Worm (Caenorhabditis elegans) whole organism, young adult: ENCODE results near the gene T26C11.4.

Source experiments
- C17E4.6 ChIP-seq: fragments of 200-800 bp; sonication (Bioruptor generic); IDR thresholded peaks from 2 replicates; pipeline ENCODE4 v1.3.6; 2022; ENCODE audit warnings: missing genetic modification reagents, missing genetic modification characterization, missing compliant biosample characterization
- F22D6.2 ChIP-seq: sonication (generic microtip); optimal IDR thresholded peaks from 2 replicates; lab custom pipeline; 2016; ENCODE audit warnings: mild to moderate bottlenecking, missing genetic modification characterization, missing compliant biosample characterization
- F23B12.7 ChIP-seq: sonication (generic microtip); optimal IDR thresholded peaks from 2 replicates; lab custom pipeline; 2017; ENCODE audit warnings: missing genetic modification characterization, mild to moderate bottlenecking, missing compliant biosample characterization, antibody characterized with exemption, moderate library complexity; ENCODE audit not compliant: insufficient read depth
- F37B4.10 ChIP-seq: fragments of 200-800 bp; sonication (Bioruptor generic); IDR thresholded peaks from 2 replicates; pipeline ENCODE4 v1.3.6; 2022; ENCODE audit warnings: missing genetic modification characterization, missing compliant biosample characterization
- F52B5.7 ChIP-seq: sonication (generic microtip); optimal IDR thresholded peaks from 2 replicates; lab custom pipeline; 2016; ENCODE audit warnings: mild to moderate bottlenecking, missing genetic modification characterization, missing compliant biosample characterization
- F55B11.4 ChIP-seq: sonication (generic microtip); optimal IDR thresholded peaks from 2 replicates; lab custom pipeline; 2016; ENCODE audit warnings: missing compliant biosample characterization, missing genetic modification characterization, borderline replicate concordance; ENCODE audit not compliant: insufficient read depth
- F57A8.1 ChIP-seq: fragments of 200-800 bp; sonication (Bioruptor generic); optimal IDR thresholded peaks from 2 replicates; lab custom pipeline; 2018; ENCODE audit warnings: mild to moderate bottlenecking, missing genetic modification characterization, moderate library complexity, missing compliant biosample characterization
- K12H6.12 ChIP-seq: fragments of 200-800 bp; sonication (Bioruptor generic); optimal IDR thresholded peaks from 2 replicates; lab custom pipeline; 2018; ENCODE audit warnings: mild to moderate bottlenecking, missing genetic modification characterization, missing compliant biosample characterization
- T26A5.8 ChIP-seq: sonication (generic microtip); optimal IDR thresholded peaks from 2 replicates; lab custom pipeline; 2016; ENCODE audit warnings: missing genetic modification characterization, missing compliant biosample characterization
- Y79H2A.3 ChIP-seq: fragments of 200-800 bp; sonication (Bioruptor generic); conservative IDR thresholded peaks from 2 replicates; pipeline ENCODE4 v1.3.6; 2022; ENCODE audit warnings: missing genetic modification reagents, missing genetic modification characterization, missing compliant biosample characterization
- Y95B8A.8 ChIP-seq: fragments of 200-800 bp; sonication (Bioruptor generic); IDR thresholded peaks from 2 replicates; pipeline ENCODE4 v1.3.6; 2022; ENCODE audit warnings: missing genetic modification reagents, missing genetic modification characterization, missing compliant biosample characterization
- ZK185.1 ChIP-seq: sonication (generic microtip); optimal IDR thresholded peaks from 2 replicates; lab custom pipeline; 2016; ENCODE audit warnings: mild to moderate bottlenecking, missing genetic modification characterization, missing compliant biosample characterization; ENCODE audit not compliant: poor library complexity, severe bottlenecking
- akir-1 ChIP-seq: fragments of 200-800 bp; sonication (Bioruptor generic); optimal IDR thresholded peaks from 2 replicates; lab custom pipeline; 2018; ENCODE audit warnings: mild to moderate bottlenecking, missing genetic modification characterization, moderate library complexity, missing compliant biosample characterization
- athp-1 ChIP-seq: sonication (generic microtip); optimal IDR thresholded peaks from 2 replicates; lab custom pipeline; 2017; ENCODE audit warnings: mild to moderate bottlenecking, missing genetic modification characterization, missing compliant biosample characterization
- ccch-3 ChIP-seq: fragments of 200-800 bp; sonication (Bioruptor generic); optimal IDR thresholded peaks from 2 replicates; lab custom pipeline; 2018; ENCODE audit warnings: mild to moderate bottlenecking, missing genetic modification characterization, missing compliant biosample characterization
- ceh-100 ChIP-seq: fragments of 200-800 bp; sonication (Bioruptor generic); IDR thresholded peaks from 2 replicates; pipeline ENCODE4 v1.3.6; 2022; ENCODE audit warnings: missing genetic modification reagents, missing genetic modification characterization, missing compliant biosample characterization
- dox-1 ChIP-seq: fragments of 200-800 bp; sonication (Bioruptor generic); IDR thresholded peaks from 2 replicates; pipeline ENCODE4 v1.3.6; 2022; ENCODE audit warnings: missing genetic modification reagents, missing genetic modification characterization, missing compliant biosample characterization
- dpl-1 ChIP-seq: fragments of 150-350 bp; optimal IDR thresholded peaks from 2 replicates; lab custom pipeline; 2014; ENCODE audit warnings: missing biosample characterization, missing genetic modification reagents, missing genetic modification characterization
- egl-44 ChIP-seq: fragments of 200-800 bp; sonication (Bioruptor generic); IDR thresholded peaks from 2 replicates; pipeline ENCODE4 v1.3.6; 2022; ENCODE audit warnings: missing genetic modification reagents, missing genetic modification characterization, missing compliant biosample characterization
- egrh-3 ChIP-seq: fragments of 200-800 bp; sonication (Bioruptor generic); IDR thresholded peaks from 2 replicates; pipeline ENCODE4 v1.3.6; 2022; ENCODE audit warnings: missing genetic modification reagents, missing genetic modification characterization, missing compliant biosample characterization
- ekl-4 ChIP-seq: fragments of 200-800 bp; sonication (Bioruptor generic); IDR thresholded peaks from 2 replicates; pipeline ENCODE4 v1.3.6; 2022; ENCODE audit warnings: missing genetic modification reagents, missing genetic modification characterization, missing compliant biosample characterization
- ets-4 ChIP-seq: fragments of 200-800 bp; sonication (Bioruptor generic); optimal IDR thresholded peaks from 2 replicates; lab custom pipeline; 2018; ENCODE audit warnings: mild to moderate bottlenecking, missing genetic modification characterization, missing compliant biosample characterization
- fkh-3 ChIP-seq: sonication (generic microtip); optimal IDR thresholded peaks from 2 replicates; lab custom pipeline; 2016; ENCODE audit warnings: mild to moderate bottlenecking, missing genetic modification characterization, missing compliant biosample characterization
- gei-17 ChIP-seq: fragments of 200-800 bp; sonication (Bioruptor generic); optimal IDR thresholded peaks from 2 replicates; lab custom pipeline; 2018; ENCODE audit warnings: mild to moderate bottlenecking, missing genetic modification characterization, missing compliant biosample characterization
- him-1 ChIP-seq: sonication (generic microtip); optimal IDR thresholded peaks from 2 replicates; lab custom pipeline; 2016; ENCODE audit warnings: missing genotype, missing genetic modification reagents, missing genetic modification characterization, missing compliant biosample characterization
- hmg-1.2 ChIP-seq: fragments of 200-800 bp; sonication (Bioruptor generic); IDR thresholded peaks from 2 replicates; pipeline ENCODE4 v1.3.6; 2022; ENCODE audit warnings: missing genetic modification reagents, missing genetic modification characterization, missing compliant biosample characterization
- hmg-20 ChIP-seq: fragments of 200-800 bp; sonication (Bioruptor generic); IDR thresholded peaks from 2 replicates; pipeline ENCODE4 v1.3.6; 2022; ENCODE audit warnings: missing genetic modification reagents, missing genetic modification characterization, missing compliant biosample characterization
- hrde-1 ChIP-seq: sonication (generic microtip); optimal IDR thresholded peaks from 2 replicates; lab custom pipeline; 2016; ENCODE audit warnings: missing genetic modification characterization, mild to moderate bottlenecking, missing compliant biosample characterization, moderate library complexity, missing genotype, missing genetic modification reagents, borderline replicate concordance
- lin-26 ChIP-seq: fragments of 200-800 bp; sonication (Bioruptor generic); IDR thresholded peaks from 2 replicates; pipeline ENCODE4 v1.3.6; 2022; ENCODE audit warnings: missing genetic modification reagents, missing genetic modification characterization, missing compliant biosample characterization
- lin-35 ChIP-seq, 3 experiments: fragments of 150-350 bp in 2 of 3; sonication (generic microtip) in 1 of 3; optimal IDR thresholded peaks; 2 replicates each; lab custom pipeline; 2014 to 2018; ENCODE audit warnings: missing biosample characterization in 3 of 3, missing genetic modification characterization in 3 of 3, missing genetic modification reagents in 3 of 3
- madf-10 ChIP-seq: sonication (generic microtip); optimal IDR thresholded peaks from 2 replicates; lab custom pipeline; 2016; ENCODE audit warnings: mild to moderate bottlenecking, missing genetic modification characterization, missing compliant biosample characterization
- madf-3 ChIP-seq: fragments of 200-800 bp; sonication (Bioruptor generic); IDR thresholded peaks from 2 replicates; pipeline ENCODE4 v1.3.6; 2022; ENCODE audit warnings: missing genetic modification reagents, missing genetic modification characterization, missing compliant biosample characterization
- madf-8 ChIP-seq: fragments of 200-800 bp; sonication (Bioruptor generic); conservative IDR thresholded peaks from 2 replicates; pipeline ENCODE4 v1.3.6; 2022; ENCODE audit warnings: missing genetic modification reagents, missing genetic modification characterization, missing compliant biosample characterization
- mcd-1 ChIP-seq: fragments of 200-800 bp; sonication (Bioruptor generic); IDR thresholded peaks from 2 replicates; pipeline ENCODE4 v1.3.6; 2022; ENCODE audit warnings: missing genetic modification reagents, missing genetic modification characterization, missing compliant biosample characterization
- mel-28 ChIP-seq: sonication (generic microtip); optimal IDR thresholded peaks from 2 replicates; lab custom pipeline; 2016; ENCODE audit warnings: borderline replicate concordance, mild to moderate bottlenecking, missing genetic modification characterization, missing compliant biosample characterization
- nfya-1 ChIP-seq: sonication (generic microtip); optimal IDR thresholded peaks from 2 replicates; lab custom pipeline; 2017; ENCODE audit warnings: antibody characterized with exemption, missing compliant biosample characterization, missing genetic modification characterization, borderline replicate concordance; ENCODE audit not compliant: insufficient read depth
- nfya-2 ChIP-seq: fragments of 200-800 bp; sonication (Bioruptor generic); IDR thresholded peaks from 2 replicates; pipeline ENCODE4 v1.3.6; 2022; ENCODE audit warnings: missing genetic modification reagents, missing genetic modification characterization, missing compliant biosample characterization
- nfyb-1 ChIP-seq: fragments of 200-800 bp; sonication (Bioruptor generic); IDR thresholded peaks from 2 replicates; pipeline ENCODE4 v1.3.6; 2022; ENCODE audit warnings: missing genetic modification reagents, missing genetic modification characterization, missing compliant biosample characterization
- nhr-120 ChIP-seq: fragments of 200-800 bp; sonication (Bioruptor generic); IDR thresholded peaks from 2 replicates; pipeline ENCODE4 v1.3.6; 2022; ENCODE audit warnings: missing genetic modification characterization, missing compliant biosample characterization
- nhr-179 ChIP-seq: sonication (generic microtip); optimal IDR thresholded peaks from 2 replicates; lab custom pipeline; 2016; ENCODE audit warnings: mild to moderate bottlenecking, missing genetic modification characterization, missing compliant biosample characterization
- nhr-80 ChIP-seq: sonication (generic microtip); optimal IDR thresholded peaks from 2 replicates; lab custom pipeline; 2016; ENCODE audit warnings: missing genetic modification characterization, missing compliant biosample characterization
- rpc-1 ChIP-seq, 2 experiments: fragments of 150-350 bp in 1 of 2; sonication (generic microtip) in 1 of 2; optimal IDR thresholded peaks; 2 replicates each; lab custom pipeline; 2014 to 2018; ENCODE audit warnings: missing biosample characterization in 1 of 2, missing genetic modification characterization in 1 of 2, missing genetic modification reagents in 1 of 2, missing genotype in 1 of 2
- sdz-38 ChIP-seq: sonication (generic microtip); optimal IDR thresholded peaks from 2 replicates; lab custom pipeline; 2016; ENCODE audit warnings: missing genotype, missing genetic modification characterization, missing compliant biosample characterization
- snpc-1.1 ChIP-seq: sonication (generic microtip); optimal IDR thresholded peaks from 2 replicates; lab custom pipeline; 2017; ENCODE audit warnings: missing genetic modification characterization, mild to moderate bottlenecking, missing compliant biosample characterization, antibody characterized with exemption, moderate library complexity, missing genotype, missing genetic modification reagents; ENCODE audit not compliant: insufficient read depth
- tbx-9 ChIP-seq: sonication (generic microtip); optimal IDR thresholded peaks from 2 replicates; lab custom pipeline; 2016; ENCODE audit warnings: borderline replicate concordance, missing genetic modification characterization, inconsistent platforms, missing compliant biosample characterization
- xnd-1 ChIP-seq: sonication (generic microtip); optimal IDR thresholded peaks from 2 replicates; lab custom pipeline; 2016; ENCODE audit warnings: missing genotype, missing genetic modification reagents, missing genetic modification characterization, missing compliant biosample characterization
- ztf-25 ChIP-seq: fragments of 200-800 bp; sonication (Bioruptor generic); IDR thresholded peaks from 2 replicates; pipeline ENCODE4 v1.3.6; 2022; ENCODE audit warnings: missing genetic modification reagents, missing genetic modification characterization, missing compliant biosample characterization
- ztf-28 ChIP-seq: fragments of 200-800 bp; sonication (Bioruptor generic); IDR thresholded peaks from 2 replicates; pipeline ENCODE4 v1.3.6; 2022; ENCODE audit warnings: missing genetic modification reagents, missing genetic modification characterization, missing compliant biosample characterization

T26C11.4 gene

ce11 chrX:1858616-1859015, 13.3 kb upstream of the T26C11.4 start (continued):
- TF ChIP-seq F37B4.10 (GFP tag; lab: Robert Waterston, UW) (no peak), nfya-1 (tag; lab: Kevin White, UChicago) (no peak), egl-44 (GFP tag; lab: Robert Waterston, UW) (no peak), rpc-1 (optimal IDR thresholded peaks at IDR 0.05; lab: Kevin White, UChicago) (peak; percentile 63), rpc-1 (tag; optimal IDR thresholded peaks at IDR 0.05; lab: Kevin White, UChicago) (peak; percentile 79), ccch-3 (GFP tag; lab: Kevin White, UChicago) (no peak), C17E4.6 (GFP tag; lab: Robert Waterston, UW) (no peak), F52B5.7 (tag; lab: Kevin White, UChicago) (peak; percentile 32), madf-8 (no peak), nfyb-1 (0 out of 2 replicates have a peak, but pooled peaks have one; percentile 50), Y79H2A.3 (no peak), mel-28 (tag; lab: Kevin White, UChicago) (peak; percentile 53), hmg-20 (GFP tag; lab: Robert Waterston, UW) (no peak), sdz-38 (tag; lab: Kevin White, UChicago) (no peak), him-1 (tag; lab: Kevin White, UChicago) (peak; percentile 74), nfya-2 (GFP tag; lab: Robert Waterston, UW) (no peak), madf-3 (GFP tag; lab: Robert Waterston, UW) (no peak), tbx-9 (peak; percentile 9), ztf-28 (GFP tag; lab: Robert Waterston, UW) (0 out of 2 replicates have a peak, but pooled peaks have one; percentile 30), dox-1 (GFP tag; lab: Robert Waterston, UW) (peak; percentile 90), madf-10 (tag; lab: Kevin White, UChicago) (peak; percentile 66), Y95B8A.8 (GFP tag; lab: Robert Waterston, UW) (no peak), gei-17 (GFP tag; lab: Kevin White, UChicago) (peak; percentile 82), lin-26 (GFP tag; lab: Robert Waterston, UW) (peak; percentile 82; the same call in 1 of the 2 replicates), hmg-1.2 (GFP tag; lab: Robert Waterston, UW) (peak; percentile 83), F22D6.2 (tag; lab: Kevin White, UChicago) (no peak), snpc-1.1 (tag; lab: Kevin White, UChicago) (peak; percentile 23), nhr-179 (no peak), nhr-80 (peak; percentile 35), ztf-25 (GFP tag; lab: Robert Waterston, UW) (no peak), T26A5.8 (tag; lab: Kevin White, UChicago) (no peak), ceh-100 (GFP tag; lab: Robert Waterston, UW) (peak; percentile 23; the same call in 1 of the 2 replicates), mcd-1 (peak; percentile 60), dpl-1 (GFP tag; lab: Kevin White, UChicago) (no peak), ekl-4 (GFP tag; lab: Robert Waterston, UW) (peak; percentile 49), xnd-1 (tag; lab: Kevin White, UChicago) (no peak), ZK185.1 (tag; lab: Kevin White, UChicago) (no peak), lin-35 (GFP tag; optimal IDR thresholded peaks at IDR 0.05; lab: Kevin White, UChicago) (peak in 1 of 3 experiments; percentile 37), akir-1 (GFP tag; lab: Kevin White, UChicago) (no peak), egrh-3 (GFP tag; lab: Robert Waterston, UW) (peak; percentile 69), F57A8.1 (GFP tag; lab: Kevin White, UChicago) (no peak), athp-1 (tag; lab: Kevin White, UChicago) (no peak), fkh-3 (tag; lab: Kevin White, UChicago) (no peak), ets-4 (GFP tag; lab: Kevin White, UChicago) (no peak), F23B12.7 (tag; lab: Kevin White, UChicago) (no peak), K12H6.12 (tag; lab: Kevin White, UChicago) (peak; percentile 4), hrde-1 (tag; lab: Kevin White, UChicago) (no peak), F55B11.4 (tag; lab: Kevin White, UChicago) (no peak), nhr-120 (GFP tag; lab: Robert Waterston, UW) (no peak)
